Fruit fly (Drosophila melanogaster): Measurements from ENCODE around the gene CG32269.

Gene CG32269

DNA sequence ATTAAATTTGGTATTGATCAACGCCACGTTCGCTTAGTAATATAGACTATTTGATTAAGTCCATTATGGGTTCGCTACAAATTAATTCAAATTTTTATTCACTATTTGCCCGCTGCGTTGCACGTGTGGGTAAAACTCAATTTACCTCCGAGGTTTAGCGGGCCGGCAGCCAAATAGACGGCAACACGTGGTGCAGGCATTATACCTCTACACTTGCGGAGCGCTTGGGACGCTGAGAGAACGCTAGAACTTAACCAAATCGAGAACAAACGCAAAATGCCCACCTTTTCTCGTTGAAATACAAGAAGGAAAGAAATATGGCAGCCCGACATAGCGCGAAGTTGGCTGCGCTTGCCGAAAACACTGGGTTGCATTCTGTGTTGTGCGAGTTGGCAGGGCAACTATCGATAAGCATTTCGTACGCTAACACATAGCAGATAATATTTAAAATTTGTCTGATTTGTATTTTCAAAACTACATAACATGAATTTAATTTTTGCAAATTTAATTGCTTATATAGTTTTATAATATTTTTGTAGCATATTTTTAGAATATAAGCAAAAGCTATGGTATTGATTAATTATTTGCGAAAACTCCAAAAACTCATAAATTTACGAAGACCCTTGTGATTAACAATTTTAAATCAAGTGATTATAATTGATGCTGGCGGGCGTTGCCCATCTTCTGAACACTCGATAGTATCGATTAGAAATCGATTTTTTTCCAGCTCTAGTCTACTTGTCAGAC is 14.0 kb upstream of the CG32269 start, which contains the start of the genes RpL28 and eIF1 (continued):
- TF ChIP-seq CG13624 (GFP tag; optimal IDR thresholded peaks at IDR 0.05) = peak; percentile 89
- peak; percentile 87 for TF ChIP-seq CG10274 (GFP tag; optimal IDR thresholded peaks at IDR 0.05)
- peak; percentile 94 for TF ChIP-seq kni (GFP tag; optimal IDR thresholded peaks at IDR 0.05)
- TF ChIP-seq Spps (tag; optimal IDR thresholded peaks at IDR 0.05) = peak; percentile 36
- peak; percentile 57 for TF ChIP-seq wdn (GFP tag; IDR thresholded peaks at IDR 0.05)
- peak; percentile 94 for TF ChIP-seq CG6813 (GFP tag; optimal IDR thresholded peaks at IDR 0.05)
- TF ChIP-seq Trl (optimal IDR thresholded peaks at IDR 0.05) = no peak
- peak; percentile 94 for TF ChIP-seq Trl (GFP tag; optimal IDR thresholded peaks at IDR 0.05)
- peak; percentile 85 for TF ChIP-seq CG30020 (tag; optimal IDR thresholded peaks at IDR 0.05)
- peak; percentile 83 for TF ChIP-seq CG43689 (GFP tag; IDR thresholded peaks at IDR 0.05)
- TF ChIP-seq ro (GFP tag; IDR thresholded peaks at IDR 0.05) = peak; percentile 57; the same call in 1 of the 2 replicates
- peak; percentile 85 for TF ChIP-seq CG12942 (GFP tag; optimal IDR thresholded peaks at IDR 0.05)
- TF ChIP-seq CG12071 (GFP tag; optimal IDR thresholded peaks at IDR 0.05) = peak; percentile 92
- TF ChIP-seq CG15514 (GFP tag; optimal IDR thresholded peaks at IDR 0.05) = peak; percentile 92
- peak; percentile 78 for TF ChIP-seq bab2 (GFP tag; optimal IDR thresholded peaks at IDR 0.05)
- peak; percentile 96 for TF ChIP-seq CG12104 (GFP tag; optimal IDR thresholded peaks at IDR 0.05)
- TF ChIP-seq CG9609 (GFP tag; optimal IDR thresholded peaks at IDR 0.05) = peak; percentile 89
- TF ChIP-seq CG4617 (GFP tag; optimal IDR thresholded peaks at IDR 0.05; ENCODE audit: borderline replicate concordance) = peak; percentile 88
- TF ChIP-seq cas (GFP tag; IDR thresholded peaks at IDR 0.05) = peak; percentile 61
- TF ChIP-seq PHDP (tag; optimal IDR thresholded peaks at IDR 0.05) = peak; percentile 84
- TF ChIP-seq tap (tag; optimal IDR thresholded peaks at IDR 0.05) = peak; percentile 33
- TF ChIP-seq H2.0 (GFP tag; IDR thresholded peaks at IDR 0.05) = peak; percentile 77
- peak; percentile 62 for TF ChIP-seq Hmx (GFP tag; optimal IDR thresholded peaks at IDR 0.05)
- peak; percentile 78 for TF ChIP-seq CG1602 (GFP tag; optimal IDR thresholded peaks at IDR 0.05)
- TF ChIP-seq CG8281 (tag; optimal IDR thresholded peaks at IDR 0.05) = peak; percentile 75
- peak; percentile 90 for TF ChIP-seq CG33557 (GFP tag; optimal IDR thresholded peaks at IDR 0.05)
- no peak for TF ChIP-seq CG12769 (tag; optimal IDR thresholded peaks at IDR 0.05)
- peak; percentile 87 for TF ChIP-seq fd3F (GFP tag; optimal IDR thresholded peaks at IDR 0.05)
- peak; percentile 97 for TF ChIP-seq ci (GFP tag; IDR thresholded peaks at IDR 0.05)
- TF ChIP-seq CG12744 (GFP tag; optimal IDR thresholded peaks at IDR 0.05) = peak; percentile 81
- peak; percentile 83 for TF ChIP-seq CG12155 (GFP tag; optimal IDR thresholded peaks at IDR 0.05)
- peak; percentile 88 for TF ChIP-seq vfl (GFP tag; optimal IDR thresholded peaks at IDR 0.05)
- TF ChIP-seq Hr78 (GFP tag; optimal IDR thresholded peaks at IDR 0.05) = peak in 1 of 2 experiments; percentile 43
- peak; percentile 96 for TF ChIP-seq Hmr (GFP tag; optimal IDR thresholded peaks at IDR 0.05)
- TF ChIP-seq Hr51 (GFP tag; optimal IDR thresholded peaks at IDR 0.05) = peak; percentile 45 to 93
- TF ChIP-seq CrebB (tag; optimal IDR thresholded peaks at IDR 0.05) = peak; percentile 90
- peak; percentile 71 for TF ChIP-seq CG10979 (tag; optimal IDR thresholded peaks at IDR 0.05)
- peak; percentile 94 for TF ChIP-seq mirr (GFP tag; optimal IDR thresholded peaks at IDR 0.05)
- TF ChIP-seq lmd (GFP tag; IDR thresholded peaks at IDR 0.05) = peak; percentile 82
- TF ChIP-seq tgo (GFP tag; IDR thresholded peaks at IDR 0.05) = peak; percentile 79
- TF ChIP-seq CG14860 (GFP tag; IDR thresholded peaks at IDR 0.05; ENCODE audit: partially characterized antibody) = peak; percentile 60; the same call in 2 of the 3 replicates
- peak; percentile 84 for TF ChIP-seq jumu (GFP tag; optimal IDR thresholded peaks at IDR 0.05)
- peak; percentile 94 for TF ChIP-seq Lhr (GFP tag; optimal IDR thresholded peaks at IDR 0.05)
- peak; percentile 87 for TF ChIP-seq Dll (GFP tag; IDR thresholded peaks at IDR 0.05; ENCODE audit: partially characterized antibody)
- TF ChIP-seq schlank (tag; optimal IDR thresholded peaks at IDR 0.05) = peak; percentile 94
- peak; percentile 87 for TF ChIP-seq Antp (GFP tag; optimal IDR thresholded peaks at IDR 0.05)
- TF ChIP-seq chm (GFP tag; IDR thresholded peaks at IDR 0.05) = peak; percentile 96
- TF ChIP-seq Bgb (GFP tag; IDR thresholded peaks at IDR 0.05; ENCODE audit: partially characterized antibody) = peak; percentile 76
